Worm (Caenorhabditis elegans): ENCODE results near the gene dpy-31.

Gene dpy-31

DNA sequence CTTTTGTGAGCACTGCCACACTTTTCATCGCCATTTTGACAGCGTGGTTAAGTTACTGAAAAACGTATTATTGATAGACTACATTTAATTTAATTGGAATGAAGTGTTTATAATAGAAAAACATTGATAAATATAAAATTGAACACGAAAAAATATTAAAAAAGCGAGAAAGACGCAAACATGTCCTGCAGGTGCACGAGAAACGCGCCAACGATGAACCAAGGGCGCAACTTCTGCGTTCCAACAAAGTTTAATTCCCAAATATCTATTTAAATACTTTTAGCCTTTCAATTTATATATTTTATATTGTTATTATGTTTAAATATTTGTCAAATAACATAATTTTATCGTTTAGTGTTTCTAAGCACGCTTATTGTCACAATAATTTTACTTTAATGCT, 32.1 kb downstream of the dpy-31 start, which contains the start of gene ndus-8 (continued):
- TF ChIP-seq unc-98 (GFP tag; IDR thresholded peaks at IDR 0.05), result no peak
- no peak for TF ChIP-seq sptf-1 (tag; optimal IDR thresholded peaks at IDR 0.05)
- TF ChIP-seq rnt-1 (tag; optimal IDR thresholded peaks at IDR 0.05), result peak; percentile 77
- no peak for TF ChIP-seq grh-1 (GFP tag; IDR thresholded peaks at IDR 0.05)
- TF ChIP-seq vab-15 (tag; optimal IDR thresholded peaks at IDR 0.05), result no peak
- TF ChIP-seq lin-13 (GFP tag; optimal IDR thresholded peaks at IDR 0.05), result peak; percentile 41
- no peak for TF ChIP-seq nhr-28 (tag; optimal IDR thresholded peaks at IDR 0.05)
- TF ChIP-seq aly-2 (tag; optimal IDR thresholded peaks at IDR 0.05), result no peak
- no peak for TF ChIP-seq ama-1 (optimal IDR thresholded peaks at IDR 0.05)
- peak; percentile 69 for TF ChIP-seq tbx-2 (tag; optimal IDR thresholded peaks at IDR 0.05)
- peak; percentile 18 for TF ChIP-seq egl-13 (tag; optimal IDR thresholded peaks at IDR 0.05)
- peak; percentile 43 for TF ChIP-seq lin-39 (tag; optimal IDR thresholded peaks at IDR 0.05)
- peak; percentile 78 for TF ChIP-seq dsc-1 (tag; optimal IDR thresholded peaks at IDR 0.05)
- peak; percentile 17 for TF ChIP-seq jun-1 (tag; optimal IDR thresholded peaks at IDR 0.05)
- no peak for TF ChIP-seq sox-4 (tag; optimal IDR thresholded peaks at IDR 0.05)
- peak in 1 of 2 experiments; percentile 57 for TF ChIP-seq mdl-1 (tag; optimal IDR thresholded peaks at IDR 0.05)
- TF ChIP-seq swsn-7 (tag; optimal IDR thresholded peaks at IDR 0.05), result peak; percentile 78
- TF ChIP-seq nhr-11 (tag; optimal IDR thresholded peaks at IDR 0.05), result no peak
- peak; percentile 79 for TF ChIP-seq C16A3.4 (tag; optimal IDR thresholded peaks at IDR 0.05)
- TF ChIP-seq hpl-2 (GFP tag; optimal IDR thresholded peaks at IDR 0.05), result peak; percentile 57
- no peak for TF ChIP-seq sup-37 (GFP tag; optimal IDR thresholded peaks at IDR 0.05)
- TF ChIP-seq unc-62 (GFP tag; optimal IDR thresholded peaks at IDR 0.05), result no peak
- peak; percentile 68 for TF ChIP-seq nhr-85 (tag)
- TF ChIP-seq isw-1 (GFP tag; IDR thresholded peaks at IDR 0.05), result peak; percentile 37
- TF ChIP-seq hlh-4 (tag; optimal IDR thresholded peaks at IDR 0.05), result no peak
- peak; percentile 52 for TF ChIP-seq snpc-4 (tag; optimal IDR thresholded peaks at IDR 0.05)
- peak; percentile 87 to 90 for TF ChIP-seq lsy-2 (tag; optimal IDR thresholded peaks at IDR 0.05)
- peak; percentile 56 for TF ChIP-seq unc-86 (tag; optimal IDR thresholded peaks at IDR 0.05)
- peak; percentile 59 for TF ChIP-seq F16B12.6 (tag; optimal IDR thresholded peaks at IDR 0.05)
- no peak for TF ChIP-seq ztf-4 (tag; optimal IDR thresholded peaks at IDR 0.05)
- no peak for TF ChIP-seq mab-9 (GFP tag; IDR thresholded peaks at IDR 0.05)
- peak; percentile 34 for TF ChIP-seq irx-1 (tag; optimal IDR thresholded peaks at IDR 0.05)
- no peak for TF ChIP-seq pag-3 (tag; optimal IDR thresholded peaks at IDR 0.05; ENCODE audit: borderline replicate concordance, insufficient read depth)
- no peak for TF ChIP-seq mef-2 (tag; optimal IDR thresholded peaks at IDR 0.05)
- peak; percentile 95 for TF ChIP-seq mep-1 (tag; optimal IDR thresholded peaks at IDR 0.05)
- TF ChIP-seq blmp-1 (tag; optimal IDR thresholded peaks at IDR 0.05), result peak; percentile 67
- TF ChIP-seq efl-1 (optimal IDR thresholded peaks at IDR 0.05), result peak; percentile 65 to 81
- peak; percentile 73 to 96 for TF ChIP-seq efl-1 (GFP tag; optimal IDR thresholded peaks at IDR 0.05 in 1 of 2)
- TF ChIP-seq lin-14 (GFP tag; optimal IDR thresholded peaks at IDR 0.05), result no peak
- no peak for TF ChIP-seq fos-1 (tag; optimal IDR thresholded peaks at IDR 0.05)
- TF ChIP-seq aha-1 (tag; optimal IDR thresholded peaks at IDR 0.05), result no peak
- TF ChIP-seq xbp-1 (tag; optimal IDR thresholded peaks at IDR 0.05), result peak; percentile 74
- TF ChIP-seq ceh-82 (tag; optimal IDR thresholded peaks at IDR 0.05), result peak in 2 of 3 experiments; percentile 47 to 77
- peak; percentile 84 for TF ChIP-seq nhr-19 (GFP tag; conservative IDR thresholded peaks at IDR 0.05)
- TF ChIP-seq nhr-84 (tag; optimal IDR thresholded peaks at IDR 0.05), result no peak
- TF ChIP-seq efl-3 (GFP tag; optimal IDR thresholded peaks at IDR 0.05), result no peak
- peak in 1 of 2 experiments; percentile 39 for TF ChIP-seq ztf-11 (tag; optimal IDR thresholded peaks at IDR 0.05)
- TF ChIP-seq nhr-77 (tag; optimal IDR thresholded peaks at IDR 0.05), result no peak
- TF ChIP-seq nhr-20 (tag; optimal IDR thresholded peaks at IDR 0.05), result peak; percentile 81

Measured in whole organism, L1 larva.